Worm (Caenorhabditis elegans) whole organism, young adult: Measurements from ENCODE around the gene Y39B6A.9.

ENCODE experiments used
- B0019.2 ChIP-seq: fragments of 200-800 bp; sonication (Bioruptor generic); conservative IDR thresholded peaks from 2 replicates; pipeline ENCODE4 v1.3.6; 2022; ENCODE audit warnings: missing genetic modification reagents, missing genetic modification characterization, missing compliant biosample characterization
- B0336.3 ChIP-seq: fragments of 200-800 bp; sonication (Bioruptor generic); IDR thresholded peaks from 2 replicates; pipeline ENCODE4 v1.3.6; 2022; ENCODE audit warnings: missing genetic modification characterization, missing compliant biosample characterization
- C17E4.6 ChIP-seq: fragments of 200-800 bp; sonication (Bioruptor generic); IDR thresholded peaks from 2 replicates; pipeline ENCODE4 v1.3.6; 2022; ENCODE audit warnings: missing genetic modification reagents, missing genetic modification characterization, missing compliant biosample characterization
- F10E7.11 ChIP-seq: sonication (generic microtip); optimal IDR thresholded peaks from 2 replicates; lab custom pipeline; 2017; ENCODE audit warnings: mild to moderate bottlenecking, missing genetic modification characterization, moderate library complexity, missing compliant biosample characterization
- F23B12.7 ChIP-seq: sonication (generic microtip); optimal IDR thresholded peaks from 2 replicates; lab custom pipeline; 2017; ENCODE audit warnings: missing genetic modification characterization, mild to moderate bottlenecking, missing compliant biosample characterization, antibody characterized with exemption, moderate library complexity; ENCODE audit not compliant: insufficient read depth
- F57C9.4 ChIP-seq: sonication (generic microtip); optimal IDR thresholded peaks from 2 replicates; lab custom pipeline; 2017; ENCODE audit warnings: mild to moderate bottlenecking, missing genetic modification characterization, missing compliant biosample characterization
- Y53G8AR.9 ChIP-seq: fragments of 200-800 bp; sonication (Bioruptor generic); conservative IDR thresholded peaks from 2 replicates; pipeline ENCODE4 v1.3.6; 2022; ENCODE audit warnings: missing genetic modification reagents, missing genetic modification characterization, missing compliant biosample characterization
- Y67H2A.10 ChIP-seq: fragments of 200-800 bp; sonication (Bioruptor generic); conservative IDR thresholded peaks from 2 replicates; pipeline ENCODE4 v1.3.6; 2022; ENCODE audit warnings: missing genetic modification reagents, missing genetic modification characterization, missing compliant biosample characterization
- Y79H2A.3 ChIP-seq: fragments of 200-800 bp; sonication (Bioruptor generic); conservative IDR thresholded peaks from 2 replicates; pipeline ENCODE4 v1.3.6; 2022; ENCODE audit warnings: missing genetic modification reagents, missing genetic modification characterization, missing compliant biosample characterization
- akir-1 ChIP-seq: fragments of 200-800 bp; sonication (Bioruptor generic); optimal IDR thresholded peaks from 2 replicates; lab custom pipeline; 2018; ENCODE audit warnings: mild to moderate bottlenecking, missing genetic modification characterization, moderate library complexity, missing compliant biosample characterization
- ama-1 ChIP-seq, 3 experiments: fragments of 150-350 bp in 1 of 3; sonication (generic microtip) in 2 of 3; optimal IDR thresholded peaks; 2 replicates each; lab custom pipeline; 2014 to 2018; ENCODE audit warnings: missing biosample characterization in 2 of 3, missing genetic modification characterization in 2 of 3, missing genetic modification reagents in 2 of 3
- attf-3 ChIP-seq: fragments of 200-800 bp; sonication (Bioruptor generic); conservative IDR thresholded peaks from 2 replicates; pipeline ENCODE4 v1.3.6; 2022; ENCODE audit warnings: missing genetic modification reagents, missing genetic modification characterization, missing compliant biosample characterization
- attf-5 ChIP-seq: fragments of 200-800 bp; sonication (Bioruptor generic); optimal IDR thresholded peaks from 2 replicates; lab custom pipeline; 2018; ENCODE audit warnings: mild to moderate bottlenecking, missing genetic modification characterization, missing compliant biosample characterization
- attf-6 ChIP-seq: fragments of 200-800 bp; sonication (Bioruptor generic); IDR thresholded peaks from 2 replicates; pipeline ENCODE4 v1.3.6; 2022; ENCODE audit warnings: missing genetic modification reagents, missing genetic modification characterization, missing compliant biosample characterization
- bed-1 ChIP-seq: fragments of 200-800 bp; sonication (Bioruptor generic); IDR thresholded peaks from 2 replicates; pipeline ENCODE4 v1.3.6; 2022; ENCODE audit warnings: missing genetic modification reagents, missing genetic modification characterization, missing compliant biosample characterization
- ceh-27 ChIP-seq: fragments of 200-800 bp; sonication (Bioruptor generic); optimal IDR thresholded peaks from 2 replicates; lab custom pipeline; 2018; ENCODE audit warnings: mild to moderate bottlenecking, missing genetic modification characterization, moderate library complexity, missing compliant biosample characterization
- ceh-40 ChIP-seq: fragments of 200-800 bp; sonication (Bioruptor generic); IDR thresholded peaks from 2 replicates; pipeline ENCODE4 v1.3.6; 2022; ENCODE audit warnings: missing genetic modification characterization, missing compliant biosample characterization
- ceh-91 ChIP-seq: fragments of 200-800 bp; sonication (Bioruptor generic); IDR thresholded peaks from 2 replicates; pipeline ENCODE4 v1.3.6; 2022; ENCODE audit warnings: missing genetic modification reagents, missing genetic modification characterization, missing compliant biosample characterization
- dpff-1 ChIP-seq: sonication (generic microtip); optimal IDR thresholded peaks from 2 replicates; lab custom pipeline; 2017; ENCODE audit warnings: mild to moderate bottlenecking, missing genetic modification characterization, missing compliant biosample characterization
- dpl-1 ChIP-seq: fragments of 150-350 bp; optimal IDR thresholded peaks from 2 replicates; lab custom pipeline; 2014; ENCODE audit warnings: missing biosample characterization, missing genetic modification reagents, missing genetic modification characterization
- egrh-3 ChIP-seq: fragments of 200-800 bp; sonication (Bioruptor generic); IDR thresholded peaks from 2 replicates; pipeline ENCODE4 v1.3.6; 2022; ENCODE audit warnings: missing genetic modification reagents, missing genetic modification characterization, missing compliant biosample characterization
- ekl-4 ChIP-seq: fragments of 200-800 bp; sonication (Bioruptor generic); IDR thresholded peaks from 2 replicates; pipeline ENCODE4 v1.3.6; 2022; ENCODE audit warnings: missing genetic modification reagents, missing genetic modification characterization, missing compliant biosample characterization
- fkh-3 ChIP-seq: sonication (generic microtip); optimal IDR thresholded peaks from 2 replicates; lab custom pipeline; 2016; ENCODE audit warnings: mild to moderate bottlenecking, missing genetic modification characterization, missing compliant biosample characterization
- gei-17 ChIP-seq: fragments of 200-800 bp; sonication (Bioruptor generic); optimal IDR thresholded peaks from 2 replicates; lab custom pipeline; 2018; ENCODE audit warnings: mild to moderate bottlenecking, missing genetic modification characterization, missing compliant biosample characterization
- him-1 ChIP-seq: sonication (generic microtip); optimal IDR thresholded peaks from 2 replicates; lab custom pipeline; 2016; ENCODE audit warnings: missing genotype, missing genetic modification reagents, missing genetic modification characterization, missing compliant biosample characterization
- hlh-26 ChIP-seq: fragments of 200-800 bp; sonication (Bioruptor generic); conservative IDR thresholded peaks from 2 replicates; pipeline ENCODE4 v1.3.6; 2022; ENCODE audit warnings: missing genetic modification reagents, missing genetic modification characterization, missing compliant biosample characterization
- hmg-20 ChIP-seq: fragments of 200-800 bp; sonication (Bioruptor generic); IDR thresholded peaks from 2 replicates; pipeline ENCODE4 v1.3.6; 2022; ENCODE audit warnings: missing genetic modification reagents, missing genetic modification characterization, missing compliant biosample characterization
- hrde-1 ChIP-seq: sonication (generic microtip); optimal IDR thresholded peaks from 2 replicates; lab custom pipeline; 2016; ENCODE audit warnings: missing genetic modification characterization, mild to moderate bottlenecking, missing compliant biosample characterization, moderate library complexity, missing genotype, missing genetic modification reagents, borderline replicate concordance
- let-526 ChIP-seq: fragments of 200-800 bp; sonication (Bioruptor generic); IDR thresholded peaks from 2 replicates; pipeline ENCODE4 v1.3.6; 2022; ENCODE audit warnings: missing genetic modification reagents, missing genetic modification characterization, missing compliant biosample characterization
- lin-54 ChIP-seq: fragments of 200-800 bp; sonication (Bioruptor generic); optimal IDR thresholded peaks from 2 replicates; lab custom pipeline; 2018; ENCODE audit warnings: mild to moderate bottlenecking, missing genetic modification characterization, missing compliant biosample characterization
- madf-3 ChIP-seq: fragments of 200-800 bp; sonication (Bioruptor generic); IDR thresholded peaks from 2 replicates; pipeline ENCODE4 v1.3.6; 2022; ENCODE audit warnings: missing genetic modification reagents, missing genetic modification characterization, missing compliant biosample characterization
- madf-6 ChIP-seq: fragments of 200-800 bp; sonication (Bioruptor generic); IDR thresholded peaks from 2 replicates; pipeline ENCODE4 v1.3.6; 2022; ENCODE audit warnings: missing genetic modification reagents, missing genetic modification characterization, missing compliant biosample characterization
- madf-8 ChIP-seq: fragments of 200-800 bp; sonication (Bioruptor generic); conservative IDR thresholded peaks from 2 replicates; pipeline ENCODE4 v1.3.6; 2022; ENCODE audit warnings: missing genetic modification reagents, missing genetic modification characterization, missing compliant biosample characterization
- nfya-1 ChIP-seq: sonication (generic microtip); optimal IDR thresholded peaks from 2 replicates; lab custom pipeline; 2017; ENCODE audit warnings: antibody characterized with exemption, missing compliant biosample characterization, missing genetic modification characterization, borderline replicate concordance; ENCODE audit not compliant: insufficient read depth
- nfya-2 ChIP-seq: fragments of 200-800 bp; sonication (Bioruptor generic); IDR thresholded peaks from 2 replicates; pipeline ENCODE4 v1.3.6; 2022; ENCODE audit warnings: missing genetic modification reagents, missing genetic modification characterization, missing compliant biosample characterization
- rec-8 ChIP-seq, 2 experiments: sonication (generic microtip); optimal IDR thresholded peaks; 2 replicates each; lab custom pipeline; 2016; ENCODE audit warnings: mild to moderate bottlenecking in 2 of 2, missing genetic modification characterization in 2 of 2, missing genetic modification reagents in 2 of 2, missing genotype in 2 of 2, missing biosample characterization in 1 of 2, missing compliant biosample characterization in 1 of 2, moderate library complexity in 1 of 2
- repo-1 ChIP-seq: sonication (generic microtip); optimal IDR thresholded peaks from 2 replicates; lab custom pipeline; 2017; ENCODE audit warnings: mild to moderate bottlenecking, missing genetic modification characterization, missing compliant biosample characterization
- rpc-1 ChIP-seq, 2 experiments: fragments of 150-350 bp in 1 of 2; sonication (generic microtip) in 1 of 2; optimal IDR thresholded peaks; 2 replicates each; lab custom pipeline; 2014 to 2018; ENCODE audit warnings: missing biosample characterization in 1 of 2, missing genetic modification characterization in 1 of 2, missing genetic modification reagents in 1 of 2, missing genotype in 1 of 2
- sdz-38 ChIP-seq: sonication (generic microtip); optimal IDR thresholded peaks from 2 replicates; lab custom pipeline; 2016; ENCODE audit warnings: missing genotype, missing genetic modification characterization, missing compliant biosample characterization
- sea-2 ChIP-seq: fragments of 200-800 bp; sonication (Bioruptor generic); IDR thresholded peaks from 2 replicates; pipeline ENCODE4 v1.3.6; 2022; ENCODE audit warnings: missing genetic modification characterization, missing compliant biosample characterization
- somi-1 ChIP-seq: fragments of 200-800 bp; sonication (Bioruptor generic); optimal IDR thresholded peaks from 2 replicates; lab custom pipeline; 2018; ENCODE audit warnings: mild to moderate bottlenecking, missing genetic modification characterization, missing compliant biosample characterization
- sptf-2 ChIP-seq: fragments of 200-800 bp; sonication (Bioruptor generic); optimal IDR thresholded peaks from 2 replicates; lab custom pipeline; 2018; ENCODE audit warnings: mild to moderate bottlenecking, missing genetic modification characterization, missing compliant biosample characterization
- tbx-9 ChIP-seq: sonication (generic microtip); optimal IDR thresholded peaks from 2 replicates; lab custom pipeline; 2016; ENCODE audit warnings: borderline replicate concordance, missing genetic modification characterization, inconsistent platforms, missing compliant biosample characterization
- unc-62 ChIP-seq: fragments of 150-350 bp; optimal IDR thresholded peaks from 2 replicates; lab custom pipeline; 2014; ENCODE audit warnings: missing biosample characterization, missing genetic modification reagents, missing genetic modification characterization
- ztf-18 ChIP-seq: sonication (generic microtip); optimal IDR thresholded peaks from 2 replicates; lab custom pipeline; 2016; ENCODE audit warnings: missing genotype, mild to moderate bottlenecking, missing genetic modification characterization, missing compliant biosample characterization
- ztf-6 ChIP-seq: fragments of 200-800 bp; sonication (Bioruptor generic); IDR thresholded peaks from 2 replicates; pipeline ENCODE4 v1.3.6; 2022; ENCODE audit warnings: missing genetic modification reagents, missing genetic modification characterization, missing compliant biosample characterization

The Y39B6A.9 gene

ce11 chrV:19125812-19126211 is 10.5 kb upstream of the Y39B6A.9 start (continued):
- TF ChIP-seq let-526 (GFP tag; lab: Robert Waterston, UW) (no peak), ceh-91 (GFP tag; lab: Robert Waterston, UW) (0 out of 2 replicates have a peak, but pooled peaks have one; percentile 31), hrde-1 (no peak), dpl-1 (GFP tag; lab: Kevin White, UChicago) (no peak), lin-54 (peak; percentile 67), bed-1 (0 out of 2 replicates have a peak, but pooled peaks have one; percentile 44), Y67H2A.10 (GFP tag; lab: Robert Waterston, UW) (peak; percentile 41; the same call in 1 of the 2 replicates), ceh-40 (GFP tag; lab: Robert Waterston, UW) (0 out of 2 replicates have a peak, but pooled peaks have one; percentile 55), madf-8 (GFP tag; lab: Robert Waterston, UW) (no peak), somi-1 (peak; percentile 6), attf-5 (GFP tag; lab: Kevin White, UChicago) (peak; percentile 53), sea-2 (no peak), hmg-20 (no peak; the same call in none of the 2 replicates), B0019.2 (GFP tag; lab: Robert Waterston, UW) (0 out of 2 replicates have a peak, but pooled peaks have one; percentile 48), sptf-2 (GFP tag; lab: Kevin White, UChicago) (peak; percentile 66), egrh-3 (GFP tag; lab: Robert Waterston, UW) (peak; percentile 89), unc-62 (no peak), madf-6 (peak; percentile 79), madf-3 (GFP tag; lab: Robert Waterston, UW) (no peak; the same call in 1 of the 2 replicates), ztf-6 (no peak), rpc-1 (optimal IDR thresholded peaks at IDR 0.05; lab: Kevin White, UChicago) (peak; percentile 83), rpc-1 (tag; optimal IDR thresholded peaks at IDR 0.05; lab: Kevin White, UChicago) (peak; percentile 83), ama-1 (optimal IDR thresholded peaks at IDR 0.05; lab: Kevin White, UChicago) (no peak), ama-1 (GFP tag; optimal IDR thresholded peaks at IDR 0.05; lab: Kevin White, UChicago) (peak in 1 of 2 experiments; percentile 69), dpff-1 (tag; lab: Kevin White, UChicago) (no peak), C17E4.6 (GFP tag; lab: Robert Waterston, UW) (0 out of 2 replicates have a peak, but pooled peaks have one; percentile 63), B0336.3 (GFP tag; lab: Robert Waterston, UW) (peak; percentile 69), rec-8 (tag; optimal IDR thresholded peaks at IDR 0.05; lab: Kevin White, UChicago) (no peak), hlh-26 (GFP tag; lab: Robert Waterston, UW) (no peak), ztf-18 (tag; lab: Kevin White, UChicago) (peak; percentile 69), nfya-1 (tag; lab: Kevin White, UChicago) (no peak), sdz-38 (tag; lab: Kevin White, UChicago) (no peak), fkh-3 (tag; lab: Kevin White, UChicago) (peak; percentile 56), attf-3 (GFP tag; lab: Robert Waterston, UW) (peak; percentile 80), attf-6 (GFP tag; lab: Robert Waterston, UW) (peak; percentile 68), Y53G8AR.9 (GFP tag; lab: Robert Waterston, UW) (peak; percentile 67; the same call in 1 of the 2 replicates), him-1 (tag; lab: Kevin White, UChicago) (no peak), F10E7.11 (no peak), tbx-9 (no peak), gei-17 (GFP tag; lab: Kevin White, UChicago) (no peak), ceh-27 (GFP tag; lab: Kevin White, UChicago) (peak; percentile 79), akir-1 (GFP tag; lab: Kevin White, UChicago) (no peak), ekl-4 (GFP tag; lab: Robert Waterston, UW) (peak; percentile 78; the same call in 1 of the 2 replicates), F23B12.7 (peak; percentile 52), F57C9.4 (tag; lab: Kevin White, UChicago) (no peak), Y79H2A.3 (GFP tag; lab: Robert Waterston, UW) (peak; percentile 57; the same call in 1 of the 2 replicates), nfya-2 (GFP tag; lab: Robert Waterston, UW) (no peak), repo-1 (tag; lab: Kevin White, UChicago) (no peak)
